Fruit fly (Drosophila melanogaster) whole organism, embryonic: ENCODE measurements around the gene CG44044.
A peak's percentile ranks its signal among the peaks of the same experiment; 100 is the strongest.

Experiments used
- Adf1 ChIP-seq: fragments of 200-800 bp; sonication (Bioruptor generic); IDR thresholded peaks from 2 replicates; pipeline ENCODE4 v1.3.6; 2022; ENCODE audit warnings: missing biosample characterization, missing genetic modification characterization
- Asciz ChIP-seq: fragments of 200-800 bp; sonication (Bioruptor generic); optimal IDR thresholded peaks from 2 replicates; lab custom pipeline; 2017; ENCODE audit warnings: missing biosample characterization, mild to moderate bottlenecking, missing genetic modification characterization, missing genetic modification reagents
- BEAF-32 ChIP-seq: fragments of 200-800 bp; sonication (Bioruptor generic); optimal IDR thresholded peaks from 3 replicates; lab custom pipeline; 2017; ENCODE audit warnings: missing biosample characterization, missing genetic modification characterization, mild to moderate bottlenecking, moderate library complexity, missing genetic modification reagents
- BtbVII ChIP-seq: fragments of 200-800 bp; sonication (Bioruptor generic); optimal IDR thresholded peaks from 3 replicates; lab custom pipeline; 2017; ENCODE audit warnings: missing biosample characterization, mild to moderate bottlenecking, missing genetic modification characterization
- C15 ChIP-seq: fragments of 200-800 bp; sonication (Bioruptor generic); IDR thresholded peaks from 3 replicates; pipeline ENCODE4 v1.3.6; 2022; ENCODE audit warnings: missing biosample characterization, missing genetic modification characterization
- CG10366 ChIP-seq: fragments of 200-800 bp; sonication (Bioruptor generic); IDR thresholded peaks from 2 replicates; pipeline ENCODE4 v1.3.6; 2022; ENCODE audit warnings: missing biosample characterization, missing genetic modification characterization
- CG11093 ChIP-seq: fragments of 200-800 bp; sonication (Bioruptor generic); IDR thresholded peaks from 3 replicates; pipeline ENCODE4 v1.3.6; 2022; ENCODE audit warnings: missing biosample characterization, missing genetic modification characterization
- CG12104 ChIP-seq: fragments of 200-800 bp; sonication (Bioruptor generic); optimal IDR thresholded peaks from 3 replicates; lab custom pipeline; 2016; ENCODE audit warnings: missing biosample characterization, missing genetic modification characterization
- CG12219 ChIP-seq: fragments of 200-800 bp; sonication (Bioruptor generic); optimal IDR thresholded peaks from 3 replicates; lab custom pipeline; 2018; ENCODE audit warnings: missing biosample characterization, mild to moderate bottlenecking, missing genetic modification characterization
- CG15514 ChIP-seq: fragments of 200-800 bp; sonication (Bioruptor generic); optimal IDR thresholded peaks from 3 replicates; lab custom pipeline; 2017; ENCODE audit warnings: missing biosample characterization, missing genetic modification characterization, mild to moderate bottlenecking, moderate library complexity, missing genetic modification reagents
- CG15601 ChIP-seq: fragments of 200-800 bp; sonication (Bioruptor generic); optimal IDR thresholded peaks from 3 replicates; lab custom pipeline; 2019; ENCODE audit warnings: missing biosample characterization, mild to moderate bottlenecking, missing genetic modification characterization, moderate library complexity
- CG17612 ChIP-seq: fragments of 200-800 bp; sonication (Bioruptor generic); IDR thresholded peaks from 2 replicates; pipeline ENCODE4 v1.3.6; 2022; ENCODE audit warnings: missing biosample characterization, missing genetic modification characterization
- CG18011 ChIP-seq: fragments of 200-800 bp; sonication (Bioruptor generic); optimal IDR thresholded peaks from 2 replicates; lab custom pipeline; 2017; ENCODE audit warnings: missing biosample characterization, missing genetic modification characterization, mild to moderate bottlenecking, moderate library complexity, missing genotype
- CG2129 ChIP-seq: fragments of 200-800 bp; sonication (Bioruptor generic); IDR thresholded peaks from 2 replicates; pipeline ENCODE4 v1.3.6; 2022; ENCODE audit warnings: missing biosample characterization, missing genetic modification characterization; ENCODE audit not compliant: partially characterized antibody
- CG2712 ChIP-seq: fragments of 200-800 bp; optimal IDR thresholded peaks from 3 replicates; lab custom pipeline; 2019; ENCODE audit warnings: missing biosample characterization, mild to moderate bottlenecking, missing genetic modification characterization, moderate library complexity
- CG4328 ChIP-seq: fragments of 200-800 bp; sonication (Bioruptor generic); optimal IDR thresholded peaks from 3 replicates; lab custom pipeline; 2017; ENCODE audit warnings: missing biosample characterization, missing genetic modification reagents, missing genetic modification characterization
- CG6854 ChIP-seq: fragments of 200-800 bp; sonication (Bioruptor generic); optimal IDR thresholded peaks from 3 replicates; lab custom pipeline; 2017; ENCODE audit warnings: missing biosample characterization, mild to moderate bottlenecking, missing genetic modification characterization
- Camta ChIP-seq: fragments of 200-800 bp; sonication (Bioruptor generic); optimal IDR thresholded peaks from 2 replicates; lab custom pipeline; 2016; ENCODE audit warnings: missing biosample characterization, missing genetic modification characterization
- D19A ChIP-seq: fragments of 200-800 bp; optimal IDR thresholded peaks from 3 replicates; lab custom pipeline; 2019; ENCODE audit warnings: missing biosample characterization, mild to moderate bottlenecking, missing genetic modification characterization, moderate library complexity
- Dbx ChIP-seq: fragments of 200-800 bp; sonication (Bioruptor generic); IDR thresholded peaks from 3 replicates; pipeline ENCODE4 v1.3.6; 2022; ENCODE audit warnings: missing biosample characterization, missing genetic modification characterization
- Dp ChIP-seq: fragments of 200-800 bp; sonication (Bioruptor generic); optimal IDR thresholded peaks from 2 replicates; lab custom pipeline; 2018; ENCODE audit warnings: missing biosample characterization, mild to moderate bottlenecking, missing genetic modification characterization, moderate library complexity
- Ets65A ChIP-seq: fragments of 200-800 bp; sonication (Bioruptor generic); peaks from one replicate; lab custom pipeline; 2016; ENCODE audit warnings: missing biosample characterization, missing genetic modification characterization
- GATAe ChIP-seq: fragments of 200-800 bp; sonication (Bioruptor generic); conservative IDR thresholded peaks from 2 replicates; pipeline ENCODE4 v1.3.6; 2022; ENCODE audit warnings: missing biosample characterization, missing genetic modification characterization
- Gug ChIP-seq: fragments of 200-800 bp; sonication (Bioruptor generic); IDR thresholded peaks from 4 replicates; pipeline ENCODE4 v1.3.6; 2022; ENCODE audit warnings: missing biosample characterization, missing genetic modification characterization
- Lim3 ChIP-seq: fragments of 200-800 bp; sonication (Bioruptor generic); IDR thresholded peaks from 2 replicates; pipeline ENCODE4 v1.3.6; 2022; ENCODE audit warnings: missing biosample characterization, missing genetic modification characterization
- Lpt ChIP-seq: fragments of >200 bp; optimal IDR thresholded peaks from 2 replicates; lab custom pipeline; 2018; ENCODE audit warnings: missing biosample characterization, missing genetic modification characterization
- Meics ChIP-seq: fragments of 200-800 bp; sonication (Bioruptor generic); optimal IDR thresholded peaks from 2 replicates; lab custom pipeline; 2017; ENCODE audit warnings: missing biosample characterization, mild to moderate bottlenecking, missing genetic modification characterization
- Myb ChIP-seq: fragments of 200-800 bp; sonication (Bioruptor generic); optimal IDR thresholded peaks from 2 replicates; lab custom pipeline; 2016; ENCODE audit warnings: missing biosample characterization, missing genetic modification characterization
- PHDP ChIP-seq: fragments of 200-800 bp; sonication (Bioruptor generic); optimal IDR thresholded peaks from 3 replicates; lab custom pipeline; 2018; ENCODE audit warnings: missing biosample characterization, mild to moderate bottlenecking, missing genetic modification characterization, moderate library complexity
- Stat92E ChIP-seq, 3 experiments: fragments of >200 bp in 2 of 3; fragments of 200-800 bp in 1 of 3; sonication (Bioruptor generic) in 1 of 3; optimal IDR thresholded peaks; 2 replicates each; lab custom pipeline; 2017 to 2019; ENCODE audit warnings: missing biosample characterization in 3 of 3, missing genetic modification characterization in 3 of 3, mild to moderate bottlenecking in 1 of 3, moderate library complexity in 1 of 3
- Vsx1 ChIP-seq: fragments of 200-800 bp; sonication (Bioruptor generic); optimal IDR thresholded peaks from 2 replicates; lab custom pipeline; 2017; ENCODE audit warnings: missing biosample characterization, mild to moderate bottlenecking, missing genetic modification characterization, missing genetic modification reagents
- Xbp1 ChIP-seq: fragments of 200-800 bp; sonication (Bioruptor generic); optimal IDR thresholded peaks from 3 replicates; lab custom pipeline; 2016; ENCODE audit warnings: missing biosample characterization, mild to moderate bottlenecking, missing genetic modification characterization
- abd-A ChIP-seq: fragments of 200-800 bp; sonication (Bioruptor generic); optimal IDR thresholded peaks from 3 replicates; lab custom pipeline; 2019; ENCODE audit warnings: missing biosample characterization, mild to moderate bottlenecking, missing genetic modification characterization, moderate library complexity
- amos ChIP-seq: fragments of 200-800 bp; sonication (Bioruptor generic); IDR thresholded peaks from 2 replicates; pipeline ENCODE4 v1.3.6; 2022; ENCODE audit warnings: missing biosample characterization, missing genetic modification characterization; ENCODE audit not compliant: partially characterized antibody
- cas ChIP-seq: fragments of 200-800 bp; sonication (Bioruptor generic); IDR thresholded peaks from 2 replicates; pipeline ENCODE4 v1.3.6; 2022; ENCODE audit warnings: missing biosample characterization, missing genetic modification characterization
- chif ChIP-seq, 2 experiments: fragments of 200-800 bp; sonication (Bioruptor generic); optimal IDR thresholded peaks; 3 replicates each; lab custom pipeline; 2016; ENCODE audit warnings: missing biosample characterization in 2 of 2, missing genetic modification characterization in 2 of 2
- gcm ChIP-seq: fragments of 200-800 bp; sonication (Bioruptor generic); optimal IDR thresholded peaks from 2 replicates; lab custom pipeline; 2019; ENCODE audit warnings: missing biosample characterization, mild to moderate bottlenecking, missing genetic modification characterization, moderate library complexity
- gfzf ChIP-seq: fragments of 200-800 bp; sonication (Bioruptor generic); optimal IDR thresholded peaks from 2 replicates; lab custom pipeline; 2016; ENCODE audit warnings: missing biosample characterization, mild to moderate bottlenecking, missing genetic modification characterization, moderate library complexity
- lab ChIP-seq: fragments of 200-800 bp; sonication (Bioruptor generic); optimal IDR thresholded peaks from 3 replicates; lab custom pipeline; 2017; ENCODE audit warnings: missing biosample characterization, missing genetic modification characterization, mild to moderate bottlenecking, moderate library complexity, missing genetic modification reagents
- luna ChIP-seq: fragments of 200-800 bp; sonication (Bioruptor generic); optimal IDR thresholded peaks from 2 replicates; lab custom pipeline; 2016; ENCODE audit warnings: missing biosample characterization, missing genetic modification characterization
- nerfin-1 ChIP-seq: fragments of 200-800 bp; sonication (Bioruptor generic); optimal IDR thresholded peaks from 3 replicates; lab custom pipeline; 2019; ENCODE audit warnings: missing biosample characterization, mild to moderate bottlenecking, missing genetic modification characterization, moderate library complexity
- nerfin-2 ChIP-seq: fragments of 200-800 bp; sonication (Bioruptor generic); IDR thresholded peaks from 2 replicates; pipeline ENCODE4 v1.3.6; 2022; ENCODE audit warnings: missing biosample characterization, missing genetic modification characterization; ENCODE audit not compliant: partially characterized antibody
- nom ChIP-seq: fragments of 200-800 bp; sonication (Bioruptor generic); optimal IDR thresholded peaks from 2 replicates; lab custom pipeline; 2017; ENCODE audit warnings: missing biosample characterization, missing genetic modification characterization, mild to moderate bottlenecking, moderate library complexity, missing genetic modification reagents
- sc ChIP-seq, 3 experiments: fragments of >200 bp in 2 of 3; fragments of 200-800 bp in 1 of 3; sonication (Bioruptor generic) in 1 of 3; optimal IDR thresholded peaks; 2 replicates in 2 of 3; 3 replicates in 1 of 3; lab custom pipeline; 2017; ENCODE audit warnings: mild to moderate bottlenecking in 1 of 3, missing biosample characterization in 1 of 3, missing genetic modification characterization in 1 of 3, missing genetic modification reagents in 1 of 3
- sob ChIP-seq: fragments of 200-800 bp; sonication (Bioruptor generic); IDR thresholded peaks from 2 replicates; pipeline ENCODE4 v1.3.6; 2022; ENCODE audit warnings: missing biosample characterization, missing genetic modification characterization
- tgo ChIP-seq: fragments of 200-800 bp; sonication (Bioruptor generic); IDR thresholded peaks from 3 replicates; pipeline ENCODE4 v1.3.6; 2022; ENCODE audit warnings: missing biosample characterization, missing genetic modification characterization
- tll ChIP-seq, 2 experiments: fragments of 200-800 bp in 1 of 2; fragments of >200 bp in 1 of 2; sonication (Bioruptor generic) in 1 of 2; optimal IDR thresholded peaks; 2 replicates each; lab custom pipeline; 2017 to 2019; ENCODE audit warnings: missing biosample characterization in 2 of 2, missing genetic modification characterization in 2 of 2, mild to moderate bottlenecking in 1 of 2, moderate library complexity in 1 of 2

Gene CG44044

dm6 chr3R:16305185-16305989 is 16.3 kb upstream of the CG44044 start, which contains the start of gene Zip89B (continued):
- TF ChIP-seq Adf1 (GFP tag; lab: Robert Waterston, UW) (no peak), Meics (GFP tag; lab: Kevin White, UChicago) (no peak), Stat92E (GFP tag; optimal IDR thresholded peaks at IDR 0.05; lab: Kevin White, UChicago) (no peak), Gug (GFP tag; lab: Robert Waterston, UW) (no peak), CG6854 (GFP tag; lab: Kevin White, UChicago) (no peak), chif (GFP tag; optimal IDR thresholded peaks at IDR 0.05; lab: Kevin White, UChicago) (no peak), Dp (peak; percentile 41), nerfin-2 (GFP tag; lab: Robert Waterston, UW) (no peak), Xbp1 (no peak), CG12104 (no peak), Lim3 (GFP tag; lab: Robert Waterston, UW) (no peak), Camta (GFP tag; lab: Kevin White, UChicago) (no peak), CG12219 (GFP tag; lab: Kevin White, UChicago) (no peak), Lpt (GFP tag; lab: Kevin White, UChicago) (no peak), luna (no peak), Ets65A (GFP tag; lab: Kevin White, UChicago) (peak; percentile 82), nom (GFP tag; lab: Kevin White, UChicago) (peak; percentile 46), abd-A (tag; lab: Kevin White, UChicago) (no peak), CG15601 (no peak), gcm (no peak), gfzf (GFP tag; lab: Kevin White, UChicago) (peak; percentile 55), Myb (GFP tag; lab: Kevin White, UChicago) (peak; percentile 61), BtbVII (GFP tag; lab: Kevin White, UChicago) (peak; percentile 53), CG17612 (GFP tag; lab: Robert Waterston, UW) (no peak), CG2712 (tag; lab: Kevin White, UChicago) (no peak), Asciz (no peak), CG15514 (peak; percentile 14), D19A (no peak), nerfin-1 (tag; lab: Kevin White, UChicago) (no peak), C15 (0 out of 3 replicates have a peak, but pooled peaks have one; percentile 30), BEAF-32 (GFP tag; lab: Kevin White, UChicago) (peak; percentile 4), CG18011 (GFP tag; lab: Kevin White, UChicago) (no peak), lab (GFP tag; lab: Kevin White, UChicago) (peak; percentile 28), cas (GFP tag; lab: Robert Waterston, UW) (no peak), CG4328 (GFP tag; lab: Kevin White, UChicago) (no peak), sob (GFP tag; lab: Robert Waterston, UW) (0 out of 2 replicates have a peak, but pooled peaks have one; percentile 43), tgo (GFP tag; lab: Robert Waterston, UW) (no peak), CG10366 (GFP tag; lab: Robert Waterston, UW) (no peak), sc (optimal IDR thresholded peaks at IDR 0.05; lab: Kevin White, UChicago) (no peak), sc (GFP tag; optimal IDR thresholded peaks at IDR 0.05; lab: Kevin White, UChicago) (no peak), CG11093 (GFP tag; lab: Robert Waterston, UW) (no peak), Dbx (no peak; the same call in 2 of the 3 replicates), tll (GFP tag; optimal IDR thresholded peaks at IDR 0.05; lab: Kevin White, UChicago) (no peak), Vsx1 (GFP tag; lab: Kevin White, UChicago) (no peak), PHDP (tag; lab: Kevin White, UChicago) (no peak), GATAe (GFP tag; lab: Robert Waterston, UW) (no peak), CG2129 (GFP tag; lab: Robert Waterston, UW) (no peak), amos (GFP tag; lab: Robert Waterston, UW) (peak; percentile 27; the same call in 1 of the 2 replicates)
